Worm (Caenorhabditis elegans): ENCODE results near the gene cnc-8.

DNA sequence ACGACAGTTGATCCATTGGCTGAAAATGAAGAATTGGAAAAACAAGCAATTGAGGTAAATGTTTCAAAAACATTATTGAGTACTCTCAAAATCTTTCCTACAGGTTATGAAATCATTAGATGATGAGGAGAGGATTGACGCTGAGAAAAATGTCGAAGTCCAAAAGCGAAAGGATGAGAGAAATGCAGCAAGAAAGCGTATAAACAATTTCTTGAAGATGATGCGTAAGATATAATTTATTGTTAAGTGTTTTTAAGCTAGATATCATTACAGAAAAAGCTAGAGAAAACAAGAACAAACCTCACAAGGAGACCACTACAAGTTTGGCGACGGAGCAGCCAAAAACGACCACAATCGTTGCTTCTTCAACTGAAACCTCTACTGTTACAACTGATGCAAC is 13.3 kb downstream of the cnc-8 start:
- TF ChIP-seq nhr-237 (tag; optimal IDR thresholded peaks at IDR 0.05) (no peak), nhr-12 (tag; optimal IDR thresholded peaks at IDR 0.05) (no peak), pqm-1 (tag; optimal IDR thresholded peaks at IDR 0.05) (no peak), zag-1 (tag; optimal IDR thresholded peaks at IDR 0.05) (no peak)
